Worm (Caenorhabditis elegans): ENCODE results near the gene taf-13.

ce11 chrII:10596462-10596861, 8.9 kb downstream of the taf-13 start, which contains the start of gene C14A4.7:
- TF ChIP-seq nhr-77 (tag; optimal IDR thresholded peaks at IDR 0.05) (no peak), aly-2 (tag; optimal IDR thresholded peaks at IDR 0.05) (no peak), skn-1 (tag; optimal IDR thresholded peaks at IDR 0.05) (no peak), tbx-2 (tag; optimal IDR thresholded peaks at IDR 0.05) (no peak), alr-1 (tag; optimal IDR thresholded peaks at IDR 0.05; ENCODE audit: borderline replicate concordance) (no peak)
